Worm (Caenorhabditis elegans) whole organism, L2 larva: ENCODE data around the gene lec-5.

Source experiments
- C34F6.9 ChIP-seq: fragments of 150-350 bp; optimal IDR thresholded peaks from 2 replicates; lab custom pipeline; 2014; ENCODE audit warnings: missing biosample characterization, missing genetic modification characterization
- F13H6.1 ChIP-seq: sonication (generic microtip); optimal IDR thresholded peaks from 2 replicates; lab custom pipeline; 2016; ENCODE audit warnings: missing genetic modification characterization, missing compliant biosample characterization
- R02D3.7 ChIP-seq: fragments of 150-350 bp; optimal IDR thresholded peaks from 2 replicates; lab custom pipeline; 2014; ENCODE audit warnings: missing biosample characterization, missing genetic modification characterization
- Y55F3AM.14 ChIP-seq: fragments of 200-800 bp; sonication (Bioruptor generic); optimal IDR thresholded peaks from 2 replicates; lab custom pipeline; 2018; ENCODE audit warnings: mild to moderate bottlenecking, missing genetic modification characterization, missing compliant biosample characterization
- alr-1 ChIP-seq: fragments of 150-350 bp; optimal IDR thresholded peaks from 2 replicates; lab custom pipeline; 2014; ENCODE audit warnings: missing biosample characterization, missing genetic modification characterization
- aly-2 ChIP-seq: fragments of 150-350 bp; optimal IDR thresholded peaks from 2 replicates; lab custom pipeline; 2014; ENCODE audit warnings: missing biosample characterization, missing genetic modification characterization
- ama-1 ChIP-seq: fragments of 150-350 bp; optimal IDR thresholded peaks from 2 replicates; lab custom pipeline; 2018; ENCODE audit warnings: inconsistent platforms
- blmp-1 ChIP-seq: sonication (generic microtip); optimal IDR thresholded peaks from 2 replicates; lab custom pipeline; 2017; ENCODE audit warnings: missing genetic modification characterization, mild to moderate bottlenecking, missing compliant biosample characterization, antibody characterized with exemption, moderate library complexity; ENCODE audit not compliant: insufficient read depth
- ceh-82 ChIP-seq: fragments of 150-350 bp; optimal IDR thresholded peaks from 2 replicates; lab custom pipeline; 2014; ENCODE audit warnings: missing biosample characterization, missing genetic modification characterization
- crh-2 ChIP-seq: sonication (generic microtip); optimal IDR thresholded peaks from 2 replicates; lab custom pipeline; 2017; ENCODE audit warnings: missing biosample characterization, missing genetic modification characterization
- egl-27 ChIP-seq: sonication (generic microtip); optimal IDR thresholded peaks from 3 replicates; lab custom pipeline; 2017; ENCODE audit warnings: missing biosample characterization, missing genetic modification reagents, missing genetic modification characterization
- fos-1 ChIP-seq: fragments of 150-350 bp; optimal IDR thresholded peaks from 2 replicates; lab custom pipeline; 2014; ENCODE audit warnings: missing biosample characterization, missing genetic modification characterization
- gmeb-1 ChIP-seq: fragments of 150-350 bp; optimal IDR thresholded peaks from 2 replicates; lab custom pipeline; 2014; ENCODE audit warnings: missing biosample characterization, missing genetic modification characterization
- lin-13 ChIP-seq: fragments of 150-350 bp; optimal IDR thresholded peaks from 2 replicates; lab custom pipeline; 2014; ENCODE audit warnings: missing biosample characterization, missing genetic modification reagents, missing genetic modification characterization
- lin-39 ChIP-seq: fragments of 150-350 bp; optimal IDR thresholded peaks from 2 replicates; lab custom pipeline; 2014; ENCODE audit warnings: missing biosample characterization, missing genetic modification reagents, missing genetic modification characterization
- lsy-2 ChIP-seq, 2 experiments: fragments of 150-350 bp in 1 of 2; sonication (generic microtip) in 1 of 2; optimal IDR thresholded peaks; 2 replicates each; lab custom pipeline; 2014 to 2017; ENCODE audit warnings: missing biosample characterization in 2 of 2, missing genetic modification characterization in 2 of 2
- mab-5 ChIP-seq: fragments of 150-350 bp; optimal IDR thresholded peaks from 2 replicates; lab custom pipeline; 2014; ENCODE audit warnings: missing biosample characterization, missing genetic modification characterization
- mbf-1 ChIP-seq: sonication (generic microtip); optimal IDR thresholded peaks from 2 replicates; lab custom pipeline; 2017; ENCODE audit warnings: missing biosample characterization, missing genetic modification characterization
- mdl-1 ChIP-seq, 2 experiments: fragments of 150-350 bp in 1 of 2; sonication (generic microtip) in 1 of 2; optimal IDR thresholded peaks; 2 replicates each; lab custom pipeline; 2017; ENCODE audit warnings: missing biosample characterization in 2 of 2, missing genetic modification characterization in 2 of 2
- nhr-11 ChIP-seq: fragments of 150-350 bp; optimal IDR thresholded peaks from 2 replicates; lab custom pipeline; 2014; ENCODE audit warnings: missing biosample characterization, missing genetic modification characterization
- nhr-12 ChIP-seq: fragments of 150-350 bp; optimal IDR thresholded peaks from 2 replicates; lab custom pipeline; 2014; ENCODE audit warnings: missing biosample characterization, missing genetic modification characterization
- nhr-129 ChIP-seq: fragments of 150-350 bp; optimal IDR thresholded peaks from 2 replicates; lab custom pipeline; 2014; ENCODE audit warnings: missing biosample characterization, missing genetic modification characterization
- nhr-21 ChIP-seq: fragments of 150-350 bp; optimal IDR thresholded peaks from 2 replicates; lab custom pipeline; 2014; ENCODE audit warnings: missing biosample characterization, missing genetic modification characterization
- nhr-237 ChIP-seq: fragments of 150-350 bp; optimal IDR thresholded peaks from 2 replicates; lab custom pipeline; 2014; ENCODE audit warnings: missing biosample characterization, missing genetic modification characterization
- nhr-25 ChIP-seq: fragments of 150-350 bp; sonication (generic microtip); optimal IDR thresholded peaks from 3 replicates; lab custom pipeline; 2014; ENCODE audit warnings: missing biosample characterization, missing genetic modification characterization
- nhr-6 ChIP-seq: fragments of 150-350 bp; optimal IDR thresholded peaks from 2 replicates; lab custom pipeline; 2014; ENCODE audit warnings: missing biosample characterization, missing genetic modification characterization
- skn-1 ChIP-seq: sonication (generic microtip); optimal IDR thresholded peaks from 2 replicates; lab custom pipeline; 2017; ENCODE audit warnings: missing biosample characterization, missing genetic modification characterization
- sma-3 ChIP-seq: sonication (generic microtip); optimal IDR thresholded peaks from 2 replicates; lab custom pipeline; 2016; ENCODE audit warnings: missing genetic modification reagents, missing genetic modification characterization, missing compliant biosample characterization
- sma-9 ChIP-seq, 2 experiments: fragments of 150-350 bp in 1 of 2; sonication (generic microtip) in 1 of 2; optimal IDR thresholded peaks; 2 replicates each; lab custom pipeline; 2014 to 2016; ENCODE audit warnings: missing genetic modification characterization in 2 of 2, mild to moderate bottlenecking in 1 of 2, missing biosample characterization in 1 of 2, missing compliant biosample characterization in 1 of 2, missing genetic modification reagents in 1 of 2, moderate library complexity in 1 of 2
- unc-55 ChIP-seq: fragments of 150-350 bp; sonication (generic microtip); optimal IDR thresholded peaks from 3 replicates; lab custom pipeline; 2014; ENCODE audit warnings: missing biosample characterization, missing genetic modification reagents, missing genetic modification characterization
- unc-62 ChIP-seq: fragments of 150-350 bp; optimal IDR thresholded peaks from 2 replicates; lab custom pipeline; 2014; ENCODE audit warnings: missing biosample characterization, missing genetic modification reagents, missing genetic modification characterization
- ztf-1 ChIP-seq: fragments of 200-800 bp; sonication (Bioruptor generic); conservative IDR thresholded peaks from 2 replicates; pipeline ENCODE4 v1.3.6; 2022; ENCODE audit warnings: missing genetic modification characterization, missing compliant biosample characterization
- ztf-4 ChIP-seq: fragments of 150-350 bp; optimal IDR thresholded peaks from 2 replicates; lab custom pipeline; 2014; ENCODE audit warnings: missing biosample characterization, missing genetic modification characterization

Gene lec-5

DNA sequence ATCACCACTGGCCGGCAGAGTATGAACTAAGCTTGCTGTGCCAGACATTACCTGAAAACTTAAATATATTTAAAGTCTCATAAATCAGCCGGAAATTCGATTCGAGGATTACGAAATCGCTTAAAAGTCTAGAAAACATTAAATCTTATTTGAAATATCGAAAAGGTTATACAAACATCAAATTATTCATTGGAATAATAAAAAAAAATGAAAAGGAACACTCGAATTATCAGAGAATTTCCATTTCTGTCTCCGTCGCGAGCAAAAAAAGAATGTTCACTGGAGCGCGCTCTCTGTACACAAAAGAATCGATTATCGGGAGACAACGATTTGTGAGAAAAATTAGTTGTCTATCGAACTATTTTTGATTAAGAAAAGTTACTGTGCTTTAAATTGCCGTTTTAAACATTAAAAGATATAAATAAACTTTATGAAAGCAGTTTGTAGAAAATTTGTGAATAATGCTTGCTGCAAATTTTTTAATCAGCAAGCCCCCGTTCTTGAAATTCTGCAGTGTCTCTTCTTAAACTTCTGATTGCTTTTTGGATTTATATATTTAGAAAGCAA lies 4.7 kb downstream of the lec-5 start, which contains the start of gene fzo-1:
Gene fzo-1, minus strand, starts transcription at position 51 of the 567 bp plus-strand sequence.
- TF ChIP-seq nhr-129 (tag; lab: Kevin White, UChicago), result peak; percentile 3
- peak in 1 of 2 experiments; percentile 68 for TF ChIP-seq lsy-2 (tag; optimal IDR thresholded peaks at IDR 0.05; lab: Kevin White, UChicago)
- TF ChIP-seq gmeb-1 (tag; lab: Kevin White, UChicago), result no peak
- TF ChIP-seq mab-5 (tag; lab: Kevin White, UChicago), result no peak
- TF ChIP-seq crh-2 (tag; lab: Kevin White, UChicago), result peak; percentile 15
- TF ChIP-seq C34F6.9 (tag; lab: Kevin White, UChicago), result peak; percentile 81
- TF ChIP-seq unc-55 (GFP tag; lab: Kevin White, UChicago), result peak; percentile 73
- TF ChIP-seq sma-3 (GFP tag; lab: Kevin White, UChicago), result peak; percentile 65
- no peak for TF ChIP-seq alr-1 (tag; lab: Kevin White, UChicago)
- peak; percentile 21 for TF ChIP-seq F13H6.1 (tag; lab: Kevin White, UChicago)

ce11 chrII:5835146-5835545 lies 5.8 kb downstream of the lec-5 start:
- TF ChIP-seq lin-13 (GFP tag; lab: Kevin White, UChicago) (no peak), aly-2 (no peak), nhr-11 (tag; lab: Kevin White, UChicago) (no peak), ama-1 (lab: Kevin White, UChicago) (no peak), sma-9 (GFP tag; optimal IDR thresholded peaks at IDR 0.05; lab: Kevin White, UChicago) (no peak), sma-9 (tag; optimal IDR thresholded peaks at IDR 0.05; lab: Kevin White, UChicago) (no peak), nhr-237 (tag; lab: Kevin White, UChicago) (no peak), ceh-82 (tag; lab: Kevin White, UChicago) (no peak), mab-5 (tag; lab: Kevin White, UChicago) (no peak), gmeb-1 (tag; lab: Kevin White, UChicago) (no peak), nhr-21 (tag; lab: Kevin White, UChicago) (no peak), nhr-12 (tag; lab: Kevin White, UChicago) (no peak), nhr-129 (tag; lab: Kevin White, UChicago) (no peak)

DNA sequence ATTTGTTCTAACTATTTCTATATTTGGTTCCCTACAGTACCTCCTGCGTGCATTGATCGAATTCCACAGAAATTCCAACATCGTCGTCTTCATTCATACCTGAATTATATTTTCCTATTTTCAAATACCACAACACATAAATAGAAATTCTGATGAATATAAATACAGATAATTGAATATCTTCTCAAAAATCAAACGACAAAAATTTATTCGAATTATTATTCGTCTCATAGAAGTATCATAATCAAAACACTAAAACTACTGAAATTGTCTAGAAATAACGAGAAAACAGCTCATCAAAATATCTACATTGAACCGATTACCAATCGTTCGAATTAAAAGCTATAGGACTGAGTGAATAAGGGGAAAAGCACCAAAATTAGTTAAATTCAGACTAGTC lies 7.8 kb downstream of the lec-5 start, which contains the start of gene gtap-1:
Gene gtap-1, minus strand, starts transcription at position 101 of the 400 bp plus-strand sequence.
- TF ChIP-seq Y55F3AM.14 (GFP tag; lab: Kevin White, UChicago) (no peak), F13H6.1 (tag; lab: Kevin White, UChicago) (no peak), mbf-1 (tag; lab: Kevin White, UChicago) (no peak), skn-1 (tag; lab: Kevin White, UChicago) (no peak), ama-1 (lab: Kevin White, UChicago) (no peak), blmp-1 (tag; lab: Kevin White, UChicago) (no peak), ztf-4 (tag; lab: Kevin White, UChicago) (no peak), mab-5 (tag; lab: Kevin White, UChicago) (no peak), egl-27 (tag; lab: Kevin White, UChicago) (no peak), nhr-6 (no peak), sma-3 (GFP tag; lab: Kevin White, UChicago) (no peak), mdl-1 (tag; optimal IDR thresholded peaks at IDR 0.05; lab: Kevin White, UChicago) (no peak), nhr-237 (tag; lab: Kevin White, UChicago) (no peak)

ce11 chrII:5831373-5831772 lies 9.5 kb downstream of the lec-5 start:
- TF ChIP-seq nhr-12 (tag; lab: Kevin White, UChicago) (no peak), mab-5 (tag; lab: Kevin White, UChicago) (no peak), lin-39 (tag; lab: Kevin White, UChicago) (no peak), fos-1 (tag; lab: Kevin White, UChicago) (no peak), sma-9 (GFP tag; optimal IDR thresholded peaks at IDR 0.05; lab: Kevin White, UChicago) (no peak), sma-9 (tag; optimal IDR thresholded peaks at IDR 0.05; lab: Kevin White, UChicago) (no peak), nhr-6 (no peak), unc-62 (GFP tag; lab: Kevin White, UChicago) (no peak), mbf-1 (tag; lab: Kevin White, UChicago) (no peak), nhr-237 (tag; lab: Kevin White, UChicago) (no peak), ztf-1 (GFP tag; lab: Robert Waterston, UW) (no peak), aly-2 (no peak), nhr-25 (no peak), unc-55 (GFP tag; lab: Kevin White, UChicago) (no peak), R02D3.7 (no peak), lsy-2 (tag; optimal IDR thresholded peaks at IDR 0.05; lab: Kevin White, UChicago) (no peak), nhr-129 (tag; lab: Kevin White, UChicago) (no peak), ztf-4 (tag; lab: Kevin White, UChicago) (no peak), ceh-82 (tag; lab: Kevin White, UChicago) (no peak), sma-3 (GFP tag; lab: Kevin White, UChicago) (no peak), Y55F3AM.14 (GFP tag; lab: Kevin White, UChicago) (no peak)
